Worm (Caenorhabditis elegans) whole organism, dauer: Measurements from ENCODE around the gene str-136.

Experiments used
- unc-62 ChIP-seq: sonication (generic microtip); optimal IDR thresholded peaks from 2 replicates; lab custom pipeline; 2017; ENCODE audit warnings: missing biosample characterization, missing genetic modification reagents, missing genetic modification characterization

str-136 gene

ce11 chrV:8288125-8288806 is 9.5 kb upstream of the str-136 start:
- no peak for TF ChIP-seq unc-62 (GFP tag; lab: Kevin White, UChicago)

ce11 chrV:8285455-8285854 is 6.7 kb upstream of the str-136 start:
- TF ChIP-seq unc-62 (GFP tag; lab: Kevin White, UChicago): no peak

- TF ChIP-seq unc-62 (GFP tag; lab: Kevin White, UChicago): no peak
Observed at ce11 chrV:8284800-8285199, 6.1 kb upstream of the str-136 start, which contains the start of gene slc-17.5. slc-17.5 (minus strand) TSS chrV:8284900.

- TF ChIP-seq unc-62 (GFP tag; lab: Kevin White, UChicago): no peak
Observed at ce11 chrV:8282933-8283332, 4.2 kb upstream of the str-136 start.

- TF ChIP-seq unc-62 (GFP tag; lab: Kevin White, UChicago): no peak
Observed at ce11 chrV:8281646-8282045, 2.9 kb upstream of the str-136 start.

- TF ChIP-seq unc-62 (GFP tag; lab: Kevin White, UChicago): no peak
Observed at ce11 chrV:8280770-8281169, 2.0 kb upstream of the str-136 start, which contains the start of gene str-135. str-135 (minus strand) TSS chrV:8280870.

ce11 chrV:8271995-8272394 is 6.7 kb downstream of the str-136 start, which contains the start of gene asp-5:
asp-5 (plus strand) TSS chrV:8272385.
- no peak for TF ChIP-seq unc-62 (GFP tag; lab: Kevin White, UChicago)

ce11 chrV:8271395-8271794 is 7.3 kb downstream of the str-136 start:
- no peak for TF ChIP-seq unc-62 (GFP tag; lab: Kevin White, UChicago)

- no peak for TF ChIP-seq unc-62 (GFP tag; lab: Kevin White, UChicago)
Observed at ce11 chrV:8269878-8270277, 8.9 kb downstream of the str-136 start.

- TF ChIP-seq unc-62 (GFP tag; lab: Kevin White, UChicago): no peak
Observed at ce11 chrV:8268902-8269301, 9.8 kb downstream of the str-136 start, which contains the start of the genes asp-6 and asp-12. asp-6 (minus strand) TSS chrV:8268937. asp-12 (plus strand) TSS chrV:8269210.

ce11 chrV:8267275-8267674 is 11.5 kb downstream of the str-136 start:
- no peak for TF ChIP-seq unc-62 (GFP tag; lab: Kevin White, UChicago)

- no peak for TF ChIP-seq unc-62 (GFP tag; lab: Kevin White, UChicago)
Observed at ce11 chrV:8266232-8266631, 12.5 kb downstream of the str-136 start, which contains the start of gene F21F8.5. F21F8.5 (minus strand) TSS chrV:8266332.

ce11 chrV:8263941-8264340 is 14.8 kb downstream of the str-136 start, which contains the start of gene C16D9.9:
C16D9.9 (plus strand) TSS chrV:8264241.
- no peak for TF ChIP-seq unc-62 (GFP tag; lab: Kevin White, UChicago)

- no peak for TF ChIP-seq unc-62 (GFP tag; lab: Kevin White, UChicago)
Observed at ce11 chrV:8263466-8263865, 15.3 kb downstream of the str-136 start, which contains the start of gene C16D9.8. C16D9.8 (minus strand) TSS chrV:8263566.

ce11 chrV:8262212-8262611 is 16.5 kb downstream of the str-136 start:
- TF ChIP-seq unc-62 (GFP tag; lab: Kevin White, UChicago): no peak

- no peak for TF ChIP-seq unc-62 (GFP tag; lab: Kevin White, UChicago)
Observed at ce11 chrV:8259016-8259415, 19.7 kb downstream of the str-136 start, which contains the start of gene C16D9.1. C16D9.1 (plus strand) TSS chrV:8259316.

ce11 chrV:8254973-8255372 is 23.8 kb downstream of the str-136 start:
- no peak for TF ChIP-seq unc-62 (GFP tag; lab: Kevin White, UChicago)
